Fruit fly (Drosophila melanogaster) whole organism, embryonic: ENCODE data around the gene PH4alphaNE2.

Experiments
- Asciz ChIP-seq: fragments of 200-800 bp; sonication (Bioruptor generic); optimal IDR thresholded peaks from 2 replicates; lab custom pipeline; 2017; ENCODE audit warnings: missing biosample characterization, mild to moderate bottlenecking, missing genetic modification characterization, missing genetic modification reagents
- CG10209 ChIP-seq: fragments of 200-800 bp; sonication (Bioruptor generic); optimal IDR thresholded peaks from 3 replicates; lab custom pipeline; 2017; ENCODE audit warnings: missing biosample characterization, mild to moderate bottlenecking, missing genetic modification characterization, missing genetic modification reagents
- CG12104 ChIP-seq: fragments of 200-800 bp; sonication (Bioruptor generic); optimal IDR thresholded peaks from 3 replicates; lab custom pipeline; 2016; ENCODE audit warnings: missing biosample characterization, missing genetic modification characterization
- CG1233 ChIP-seq: fragments of 200-800 bp; sonication (Bioruptor generic); optimal IDR thresholded peaks from 4 replicates; lab custom pipeline; 2018; ENCODE audit warnings: missing biosample characterization, mild to moderate bottlenecking, missing genetic modification characterization
- CG14441 ChIP-seq: fragments of 200-800 bp; sonication (Bioruptor generic); IDR thresholded peaks from 2 replicates; pipeline ENCODE4 v1.3.6; 2022; ENCODE audit warnings: missing biosample characterization, missing genetic modification characterization
- CG15011 ChIP-seq: fragments of 200-800 bp; sonication (Bioruptor generic); optimal IDR thresholded peaks from 3 replicates; lab custom pipeline; 2018; ENCODE audit warnings: missing biosample characterization, mild to moderate bottlenecking, missing genetic modification characterization
- CG15514 ChIP-seq: fragments of 200-800 bp; sonication (Bioruptor generic); optimal IDR thresholded peaks from 3 replicates; lab custom pipeline; 2017; ENCODE audit warnings: missing biosample characterization, missing genetic modification characterization, mild to moderate bottlenecking, moderate library complexity, missing genetic modification reagents
- CG1603 ChIP-seq: fragments of 200-800 bp; sonication (Bioruptor generic); optimal IDR thresholded peaks from 2 replicates; lab custom pipeline; 2019; ENCODE audit warnings: missing biosample characterization, mild to moderate bottlenecking, missing genetic modification characterization, moderate library complexity
- CG16779 ChIP-seq: fragments of 200-800 bp; sonication (Bioruptor generic); IDR thresholded peaks from 2 replicates; pipeline ENCODE4 v1.3.6; 2022; ENCODE audit warnings: missing biosample characterization, missing genetic modification characterization
- CG17612 ChIP-seq: fragments of 200-800 bp; sonication (Bioruptor generic); IDR thresholded peaks from 2 replicates; pipeline ENCODE4 v1.3.6; 2022; ENCODE audit warnings: missing biosample characterization, missing genetic modification characterization
- CG2678 ChIP-seq: fragments of 200-800 bp; sonication (Bioruptor generic); optimal IDR thresholded peaks from 3 replicates; lab custom pipeline; 2019; ENCODE audit warnings: missing biosample characterization, mild to moderate bottlenecking, missing genetic modification characterization, moderate library complexity
- CG3163 ChIP-seq: fragments of 200-800 bp; sonication (Bioruptor generic); optimal IDR thresholded peaks from 3 replicates; lab custom pipeline; 2016; ENCODE audit warnings: missing biosample characterization, missing genetic modification characterization
- CG4282 ChIP-seq: fragments of 200-800 bp; sonication (Bioruptor generic); optimal IDR thresholded peaks from 2 replicates; lab custom pipeline; 2016; ENCODE audit warnings: missing biosample characterization, missing genetic modification characterization
- CG5953 ChIP-seq: fragments of 200-800 bp; sonication (Bioruptor generic); IDR thresholded peaks from 2 replicates; pipeline ENCODE4 v1.3.6; 2022; ENCODE audit warnings: missing biosample characterization, missing genetic modification characterization
- CG6272 ChIP-seq: fragments of 200-800 bp; sonication (Bioruptor generic); IDR thresholded peaks from 2 replicates; pipeline ENCODE4 v1.3.6; 2022; ENCODE audit warnings: missing biosample characterization, missing genetic modification characterization
- CG6689 ChIP-seq: fragments of 200-800 bp; sonication (Bioruptor generic); IDR thresholded peaks from 2 replicates; pipeline ENCODE4 v1.3.6; 2022; ENCODE audit warnings: missing biosample characterization, missing genetic modification characterization
- CG7786 ChIP-seq: fragments of 200-800 bp; sonication (Bioruptor generic); optimal IDR thresholded peaks from 2 replicates; lab custom pipeline; 2016; ENCODE audit warnings: missing biosample characterization, missing genetic modification characterization
- CG7963 ChIP-seq: fragments of 200-800 bp; sonication (Bioruptor generic); IDR thresholded peaks from 3 replicates; pipeline ENCODE4 v1.3.6; 2022; ENCODE audit warnings: missing biosample characterization, missing genetic modification characterization; ENCODE audit not compliant: partially characterized antibody
- CG7987 ChIP-seq: fragments of 200-800 bp; sonication (Bioruptor generic); optimal IDR thresholded peaks from 2 replicates; lab custom pipeline; 2018; ENCODE audit warnings: missing biosample characterization, mild to moderate bottlenecking, missing genetic modification characterization, moderate library complexity
- Dip3 ChIP-seq: fragments of 200-800 bp; sonication (Bioruptor generic); optimal IDR thresholded peaks from 3 replicates; lab custom pipeline; 2016; ENCODE audit warnings: missing biosample characterization, missing genetic modification characterization
- Dll ChIP-seq: fragments of 200-800 bp; sonication (Bioruptor generic); IDR thresholded peaks from 4 replicates; pipeline ENCODE4 v1.3.6; 2022; ENCODE audit warnings: missing biosample characterization, missing genetic modification characterization; ENCODE audit not compliant: partially characterized antibody
- Dref ChIP-seq: fragments of 200-800 bp; sonication (Bioruptor generic); IDR thresholded peaks from 2 replicates; pipeline ENCODE4 v1.3.6; 2022; ENCODE audit warnings: missing biosample characterization, missing genetic modification characterization
- Drgx ChIP-seq: fragments of 200-800 bp; sonication (Bioruptor generic); IDR thresholded peaks from 2 replicates; pipeline ENCODE4 v1.3.6; 2022; ENCODE audit warnings: missing biosample characterization, missing genetic modification characterization
- Fer3 ChIP-seq: fragments of 200-800 bp; sonication (Bioruptor generic); optimal IDR thresholded peaks from 2 replicates; lab custom pipeline; 2018; ENCODE audit warnings: missing biosample characterization, mild to moderate bottlenecking, missing genetic modification characterization, moderate library complexity
- Lhr ChIP-seq: fragments of 200-800 bp; sonication (Bioruptor generic); optimal IDR thresholded peaks from 3 replicates; lab custom pipeline; 2017; ENCODE audit warnings: mild to moderate bottlenecking, missing biosample characterization, missing genetic modification reagents, missing genetic modification characterization
- Lim3 ChIP-seq: fragments of 200-800 bp; sonication (Bioruptor generic); IDR thresholded peaks from 2 replicates; pipeline ENCODE4 v1.3.6; 2022; ENCODE audit warnings: missing biosample characterization, missing genetic modification characterization
- MESR4 ChIP-seq: fragments of 200-800 bp; sonication (Bioruptor generic); optimal IDR thresholded peaks from 2 replicates; lab custom pipeline; 2018; ENCODE audit warnings: missing biosample characterization, mild to moderate bottlenecking, missing genetic modification characterization, moderate library complexity
- Med ChIP-seq: fragments of 200-800 bp; sonication (Bioruptor generic); peaks from one replicate; lab custom pipeline; 2016; ENCODE audit warnings: missing biosample characterization, missing genetic modification characterization, mild to moderate bottlenecking, inconsistent platforms, moderate library complexity
- Mrtf ChIP-seq: fragments of 200-800 bp; sonication (Bioruptor generic); IDR thresholded peaks from 3 replicates; pipeline ENCODE4 v1.3.6; 2022; ENCODE audit warnings: missing biosample characterization, missing genetic modification characterization
- Myb ChIP-seq: fragments of 200-800 bp; sonication (Bioruptor generic); optimal IDR thresholded peaks from 2 replicates; lab custom pipeline; 2016; ENCODE audit warnings: missing biosample characterization, missing genetic modification characterization
- Neu2 ChIP-seq: fragments of 200-800 bp; sonication (Bioruptor generic); optimal IDR thresholded peaks from 3 replicates; lab custom pipeline; 2016; ENCODE audit warnings: missing biosample characterization, missing genetic modification characterization, borderline replicate concordance
- Optix ChIP-seq: fragments of 200-800 bp; sonication (Bioruptor generic); IDR thresholded peaks from 3 replicates; pipeline ENCODE4 v1.3.6; 2022; ENCODE audit warnings: missing biosample characterization, missing genetic modification characterization
- Ssrp ChIP-seq: fragments of 200-800 bp; sonication (Bioruptor generic); optimal IDR thresholded peaks from 2 replicates; lab custom pipeline; 2018; ENCODE audit warnings: missing biosample characterization, mild to moderate bottlenecking, missing genetic modification characterization, moderate library complexity
- Taf1 ChIP-seq: fragments of 200-800 bp; sonication (Bioruptor generic); IDR thresholded peaks from 2 replicates; pipeline ENCODE4 v1.3.6; 2022; ENCODE audit warnings: missing biosample characterization, missing genetic modification characterization
- br ChIP-seq: fragments of >200 bp; optimal IDR thresholded peaks from 2 replicates; lab custom pipeline; 2017
- chm ChIP-seq: fragments of 200-800 bp; sonication (Bioruptor generic); IDR thresholded peaks from 2 replicates; pipeline ENCODE4 v1.3.6; 2022; ENCODE audit warnings: missing biosample characterization, missing genetic modification characterization
- corto ChIP-seq: fragments of 200-800 bp; sonication (Bioruptor generic); optimal IDR thresholded peaks from 2 replicates; lab custom pipeline; 2016; ENCODE audit warnings: missing biosample characterization, mild to moderate bottlenecking, missing genetic modification characterization, moderate library complexity
- fd3F ChIP-seq: fragments of 200-800 bp; sonication (Bioruptor generic); optimal IDR thresholded peaks from 2 replicates; lab custom pipeline; 2018; ENCODE audit warnings: missing biosample characterization, mild to moderate bottlenecking, missing genetic modification characterization, moderate library complexity
- gt ChIP-seq: fragments of 200-800 bp; sonication (Bioruptor generic); IDR thresholded peaks from 2 replicates; pipeline ENCODE4 v1.3.6; 2022; ENCODE audit warnings: missing biosample characterization, missing genetic modification characterization
- h ChIP-seq: fragments of >200 bp; optimal IDR thresholded peaks from 2 replicates; lab custom pipeline; 2017
- jigr1 ChIP-seq: fragments of 200-800 bp; sonication (Bioruptor generic); IDR thresholded peaks from 3 replicates; pipeline ENCODE4 v1.3.6; 2022; ENCODE audit warnings: missing biosample characterization, missing genetic modification characterization
- jumu ChIP-seq: fragments of 200-800 bp; sonication (Bioruptor generic); optimal IDR thresholded peaks from 3 replicates; lab custom pipeline; 2016; ENCODE audit warnings: missing biosample characterization, missing genetic modification characterization
- kah ChIP-seq: fragments of 200-800 bp; sonication (Bioruptor generic); optimal IDR thresholded peaks from 2 replicates; lab custom pipeline; 2018; ENCODE audit warnings: missing biosample characterization, mild to moderate bottlenecking, missing genetic modification characterization
- luna ChIP-seq: fragments of 200-800 bp; sonication (Bioruptor generic); optimal IDR thresholded peaks from 2 replicates; lab custom pipeline; 2016; ENCODE audit warnings: missing biosample characterization, missing genetic modification characterization
- nerfin-1 ChIP-seq: fragments of 200-800 bp; sonication (Bioruptor generic); optimal IDR thresholded peaks from 3 replicates; lab custom pipeline; 2019; ENCODE audit warnings: missing biosample characterization, mild to moderate bottlenecking, missing genetic modification characterization, moderate library complexity
- otp ChIP-seq: fragments of 200-800 bp; sonication (Bioruptor generic); IDR thresholded peaks from 3 replicates; pipeline ENCODE4, ENCODE4 v1.3.6; 2022; ENCODE audit warnings: missing biosample characterization, missing genetic modification characterization
- ro ChIP-seq: fragments of 200-800 bp; sonication (Bioruptor generic); IDR thresholded peaks from 2 replicates; pipeline ENCODE4 v1.3.6; 2022; ENCODE audit warnings: missing biosample characterization, missing genetic modification characterization
- run ChIP-seq: fragments of 200-800 bp; sonication (Bioruptor generic); optimal IDR thresholded peaks from 3 replicates; lab custom pipeline; 2018; ENCODE audit warnings: missing biosample characterization, mild to moderate bottlenecking, missing genetic modification characterization
- slou ChIP-seq: fragments of 200-800 bp; sonication (Bioruptor generic); optimal IDR thresholded peaks from 3 replicates; lab custom pipeline; 2016; ENCODE audit warnings: missing biosample characterization, missing genetic modification characterization
- ssp ChIP-seq: fragments of 200-800 bp; sonication (Bioruptor generic); IDR thresholded peaks from 2 replicates; pipeline ENCODE4 v1.3.6; 2022; ENCODE audit warnings: missing biosample characterization, missing genetic modification characterization
- yki ChIP-seq: fragments of >200 bp; optimal IDR thresholded peaks from 3 replicates; lab custom pipeline; 2018
- zen ChIP-seq: fragments of 200-800 bp; sonication (Bioruptor generic); optimal IDR thresholded peaks from 3 replicates; lab custom pipeline; 2018; ENCODE audit warnings: missing biosample characterization, mild to moderate bottlenecking, missing genetic modification characterization, moderate library complexity

PH4alphaNE2 gene

dm6 chr3R:30540196-30540595 is 28.2 kb upstream of the PH4alphaNE2 start (continued):
- TF ChIP-seq Myb (GFP tag; lab: Kevin White, UChicago) (peak; percentile 83), fd3F (GFP tag; lab: Kevin White, UChicago) (peak; percentile 93), CG14441 (peak; percentile 95), CG4282 (GFP tag; lab: Kevin White, UChicago) (peak; percentile 92), CG10209 (GFP tag; lab: Kevin White, UChicago) (peak; percentile 90), h (lab: Kevin White, UChicago) (no peak), otp (GFP tag; lab: Robert Waterston, UW) (peak; percentile 90), Fer3 (tag; lab: Kevin White, UChicago) (peak; percentile 95), ssp (GFP tag; lab: Robert Waterston, UW) (peak; percentile 76), CG6272 (GFP tag; lab: Robert Waterston, UW) (peak; percentile 85), Neu2 (GFP tag; lab: Kevin White, UChicago) (peak; percentile 16), nerfin-1 (tag; lab: Kevin White, UChicago) (peak; percentile 84), CG17612 (GFP tag; lab: Robert Waterston, UW) (peak; percentile 76), CG15011 (GFP tag; lab: Kevin White, UChicago) (peak; percentile 87), jigr1 (GFP tag; lab: Robert Waterston, UW) (peak; percentile 82), CG5953 (GFP tag; lab: Robert Waterston, UW) (peak; percentile 85), CG2678 (tag; lab: Kevin White, UChicago) (peak; percentile 95), Mrtf (GFP tag; lab: Robert Waterston, UW) (peak; percentile 91), CG1233 (GFP tag; lab: Kevin White, UChicago) (peak; percentile 87), corto (GFP tag; lab: Kevin White, UChicago) (no peak), Lhr (peak; percentile 64), Dip3 (GFP tag; lab: Kevin White, UChicago) (peak; percentile 85), Taf1 (GFP tag; lab: Robert Waterston, UW) (peak; percentile 81), Dref (0 out of 2 replicates have a peak, but pooled peaks have one; percentile 2), luna (GFP tag; lab: Kevin White, UChicago) (peak; percentile 85), slou (GFP tag; lab: Kevin White, UChicago) (peak; percentile 85), yki (no peak), CG16779 (GFP tag; lab: Robert Waterston, UW) (peak; percentile 88), CG1603 (peak; percentile 89), jumu (GFP tag; lab: Kevin White, UChicago) (peak; percentile 95), CG7963 (no peak), CG15514 (GFP tag; lab: Kevin White, UChicago) (peak; percentile 87), kah (GFP tag; lab: Kevin White, UChicago) (peak; percentile 79), Lim3 (GFP tag; lab: Robert Waterston, UW) (peak; percentile 81), ro (GFP tag; lab: Robert Waterston, UW) (peak; percentile 83), Med (GFP tag; lab: Kevin White, UChicago) (peak; percentile 99), CG7786 (peak; percentile 94), Optix (peak; percentile 87), gt (peak; percentile 81), MESR4 (GFP tag; lab: Kevin White, UChicago) (peak; percentile 31), CG12104 (GFP tag; lab: Kevin White, UChicago) (peak; percentile 88), br (no peak), CG6689 (GFP tag; lab: Robert Waterston, UW) (peak; percentile 86), Dll (GFP tag; lab: Robert Waterston, UW) (no peak), run (tag; lab: Kevin White, UChicago) (peak; percentile 74), Ssrp (tag; lab: Kevin White, UChicago) (peak; percentile 88), CG7987 (GFP tag; lab: Kevin White, UChicago) (peak; percentile 86), Asciz (GFP tag; lab: Kevin White, UChicago) (peak; percentile 92), chm (GFP tag; lab: Robert Waterston, UW) (peak; percentile 90), Drgx (GFP tag; lab: Robert Waterston, UW) (peak; percentile 85), zen (tag; lab: Kevin White, UChicago) (peak; percentile 80), CG3163 (GFP tag; lab: Kevin White, UChicago) (peak; percentile 67)
